Worm (Caenorhabditis elegans): ENCODE results near the gene K02E11.4.

- TF ChIP-seq zag-1 (tag; optimal IDR thresholded peaks at IDR 0.05) (no peak), nhr-11 (tag; optimal IDR thresholded peaks at IDR 0.05) (no peak), nhr-12 (tag; optimal IDR thresholded peaks at IDR 0.05) (no peak), nhr-237 (tag; optimal IDR thresholded peaks at IDR 0.05) (no peak), fos-1 (tag; optimal IDR thresholded peaks at IDR 0.05) (no peak), sem-4 (tag; optimal IDR thresholded peaks at IDR 0.05) (no peak), aly-2 (tag; optimal IDR thresholded peaks at IDR 0.05) (no peak), peb-1 (tag; optimal IDR thresholded peaks at IDR 0.05) (no peak), elt-1 (tag; optimal IDR thresholded peaks at IDR 0.05) (no peak), lin-13 (GFP tag; optimal IDR thresholded peaks at IDR 0.05) (no peak), nhr-10 (tag; optimal IDR thresholded peaks at IDR 0.05) (no peak), crh-2 (tag; optimal IDR thresholded peaks at IDR 0.05) (no peak), mdl-1 (tag; optimal IDR thresholded peaks at IDR 0.05) (no peak)
These were observed 21.6 kb downstream of the K02E11.4 start, which contains the start of gene nep-21 for ce11 chrV:14226373-14226772.
